Worm (Caenorhabditis elegans) whole organism, early embryonic: ENCODE results near the gene tsn-1.

ENCODE experiments used
- B0310.2 ChIP-seq: sonication (generic microtip); optimal IDR thresholded peaks from 2 replicates; lab custom pipeline; 2016; ENCODE audit warnings: mild to moderate bottlenecking, missing genetic modification characterization, missing compliant biosample characterization
- F13C5.2 ChIP-seq: sonication (generic microtip); optimal IDR thresholded peaks from 2 replicates; lab custom pipeline; 2017; ENCODE audit warnings: mild to moderate bottlenecking, missing genetic modification characterization, inconsistent platforms, missing compliant biosample characterization
- aly-1 ChIP-seq: sonication (generic microtip); optimal IDR thresholded peaks from 2 replicates; lab custom pipeline; 2016; ENCODE audit warnings: missing genetic modification characterization, missing compliant biosample characterization
- ama-1 ChIP-seq: fragments of 150-350 bp; optimal IDR thresholded peaks from 2 replicates; lab custom pipeline; 2014
- ceh-13 ChIP-seq: fragments of 200-800 bp; sonication (Bioruptor generic); optimal IDR thresholded peaks from 2 replicates; lab custom pipeline; 2018; ENCODE audit warnings: mild to moderate bottlenecking, missing genetic modification characterization, missing compliant biosample characterization
- ceh-36 ChIP-seq: sonication (generic microtip); optimal IDR thresholded peaks from 2 replicates; lab custom pipeline; 2016; ENCODE audit warnings: missing genetic modification characterization, inconsistent platforms, missing compliant biosample characterization
- ets-7 ChIP-seq: sonication (generic microtip); optimal IDR thresholded peaks from 2 replicates; lab custom pipeline; 2016; ENCODE audit warnings: missing genotype, missing genetic modification characterization, missing compliant biosample characterization
- flt-1 ChIP-seq: fragments of 200-800 bp; sonication (Bioruptor generic); IDR thresholded peaks from 2 replicates; pipeline ENCODE4 v1.3.6; 2022; ENCODE audit warnings: missing genetic modification characterization, missing compliant biosample characterization
- hmbx-1 ChIP-seq: sonication (generic microtip); optimal IDR thresholded peaks from 2 replicates; lab custom pipeline; 2016; ENCODE audit warnings: mild to moderate bottlenecking, missing genetic modification characterization, missing compliant biosample characterization
- hmg-4 ChIP-seq: fragments of 200-800 bp; sonication (Bioruptor generic); optimal IDR thresholded peaks from 2 replicates; lab custom pipeline; 2018; ENCODE audit warnings: mild to moderate bottlenecking, missing genetic modification characterization, missing compliant biosample characterization
- hnd-1 ChIP-seq: sonication (generic microtip); optimal IDR thresholded peaks from 2 replicates; lab custom pipeline; 2016; ENCODE audit warnings: missing genetic modification characterization, missing compliant biosample characterization
- pes-1 ChIP-seq: fragments of 200-800 bp; sonication (Bioruptor generic); IDR thresholded peaks from 2 replicates; pipeline ENCODE4 v1.3.6; 2022; ENCODE audit warnings: missing genetic modification reagents, missing genetic modification characterization, missing compliant biosample characterization
- scrt-1 ChIP-seq: fragments of 200-800 bp; sonication (Bioruptor generic); IDR thresholded peaks from 2 replicates; pipeline ENCODE4 v1.3.6; 2022; ENCODE audit warnings: missing genetic modification characterization, missing compliant biosample characterization
- sea-1 ChIP-seq: fragments of 200-800 bp; sonication (Bioruptor generic); conservative IDR thresholded peaks from 2 replicates; pipeline ENCODE4 v1.3.6; 2022; ENCODE audit warnings: missing genetic modification characterization, missing compliant biosample characterization
- tbx-11 ChIP-seq: fragments of 200-800 bp; sonication (Bioruptor generic); IDR thresholded peaks from 2 replicates; pipeline ENCODE4 v1.3.6; 2022; ENCODE audit warnings: missing genetic modification characterization, missing compliant biosample characterization
- tbx-37 ChIP-seq: fragments of 200-800 bp; sonication (Bioruptor generic); conservative IDR thresholded peaks from 2 replicates; pipeline ENCODE4 v1.3.6; 2022; ENCODE audit warnings: missing genetic modification reagents, missing genetic modification characterization, missing compliant biosample characterization
- tra-4 ChIP-seq: sonication (generic microtip); optimal IDR thresholded peaks from 2 replicates; lab custom pipeline; 2017; ENCODE audit warnings: missing genetic modification characterization, missing compliant biosample characterization

The tsn-1 gene

ce11 chrII:4681391-4681790 is 25.2 kb upstream of the tsn-1 start, which contains the start of gene T05A7.7:
Gene T05A7.7 (minus strand): TSS chrII:4681491.
- TF ChIP-seq ceh-13 (GFP tag; lab: Kevin White, UChicago) (no peak), ama-1 (lab: Kevin White, UChicago) (no peak), ets-7 (tag; lab: Kevin White, UChicago) (no peak), tbx-11 (GFP tag; lab: Robert Waterston, UW) (no peak), tbx-37 (GFP tag; lab: Robert Waterston, UW) (no peak), scrt-1 (no peak), sea-1 (GFP tag; lab: Robert Waterston, UW) (no peak), hmbx-1 (tag; lab: Kevin White, UChicago) (no peak), F13C5.2 (tag; lab: Kevin White, UChicago) (no peak), aly-1 (no peak), ceh-36 (no peak), pes-1 (no peak)

ce11 chrII:4683693-4684092 is 22.9 kb upstream of the tsn-1 start, which contains the start of gene sre-40:
Gene sre-40 (minus strand): TSS chrII:4683793.
- no peak for TF ChIP-seq tbx-11 (GFP tag; lab: Robert Waterston, UW)
- no peak for TF ChIP-seq tra-4 (tag; lab: Kevin White, UChicago)
- no peak for TF ChIP-seq ceh-13 (GFP tag; lab: Kevin White, UChicago)
- TF ChIP-seq tbx-37 (GFP tag; lab: Robert Waterston, UW): no peak
- TF ChIP-seq B0310.2 (tag; lab: Kevin White, UChicago): no peak
- no peak for TF ChIP-seq hmg-4
- TF ChIP-seq flt-1 (GFP tag; lab: Robert Waterston, UW): no peak
- no peak for TF ChIP-seq aly-1
- no peak for TF ChIP-seq ets-7 (tag; lab: Kevin White, UChicago)
- TF ChIP-seq ama-1 (lab: Kevin White, UChicago): no peak
- no peak for TF ChIP-seq ceh-36

ce11 chrII:4684852-4685251 is 21.8 kb upstream of the tsn-1 start:
- TF ChIP-seq flt-1 (GFP tag; lab: Robert Waterston, UW): no peak
- TF ChIP-seq pes-1: no peak
- TF ChIP-seq B0310.2 (tag; lab: Kevin White, UChicago): no peak
- no peak for TF ChIP-seq hmg-4
- TF ChIP-seq ama-1 (lab: Kevin White, UChicago): no peak
- TF ChIP-seq ceh-36: no peak
- TF ChIP-seq tbx-11 (GFP tag; lab: Robert Waterston, UW): no peak
- no peak for TF ChIP-seq hmbx-1 (tag; lab: Kevin White, UChicago)
- TF ChIP-seq scrt-1: no peak
- TF ChIP-seq ceh-13 (GFP tag; lab: Kevin White, UChicago): no peak
- TF ChIP-seq tbx-37 (GFP tag; lab: Robert Waterston, UW): no peak
- no peak for TF ChIP-seq aly-1
- no peak for TF ChIP-seq sea-1 (GFP tag; lab: Robert Waterston, UW)
- TF ChIP-seq F13C5.2 (tag; lab: Kevin White, UChicago): no peak

- no peak for TF ChIP-seq sea-1 (GFP tag; lab: Robert Waterston, UW)
- no peak for TF ChIP-seq ets-7 (tag; lab: Kevin White, UChicago)
- no peak for TF ChIP-seq tbx-37 (GFP tag; lab: Robert Waterston, UW)
- TF ChIP-seq hmg-4: no peak
- no peak for TF ChIP-seq hmbx-1 (tag; lab: Kevin White, UChicago)
- no peak for TF ChIP-seq pes-1
- TF ChIP-seq flt-1 (GFP tag; lab: Robert Waterston, UW): no peak
- no peak for TF ChIP-seq scrt-1
- no peak for TF ChIP-seq F13C5.2 (tag; lab: Kevin White, UChicago)
- TF ChIP-seq ama-1 (lab: Kevin White, UChicago): no peak
- no peak for TF ChIP-seq aly-1
- no peak for TF ChIP-seq ceh-13 (GFP tag; lab: Kevin White, UChicago)
- no peak for TF ChIP-seq tra-4 (tag; lab: Kevin White, UChicago)
- TF ChIP-seq B0310.2 (tag; lab: Kevin White, UChicago): no peak
- TF ChIP-seq tbx-11 (GFP tag; lab: Robert Waterston, UW): no peak
- no peak for TF ChIP-seq ceh-36
- TF ChIP-seq hnd-1: no peak
Measured at ce11 chrII:4686941-4687340, 19.7 kb upstream of the tsn-1 start, which contains the start of gene sre-39. Gene sre-39 (plus strand): TSS chrII:4687241.

ce11 chrII:4689477-4689876 is 17.1 kb upstream of the tsn-1 start, which contains the start of gene F10G7.12:
Gene F10G7.12 (plus strand): TSS chrII:4689777.
- TF ChIP-seq hnd-1 (no peak), ama-1 (lab: Kevin White, UChicago) (no peak)

ce11 chrII:4693129-4693528 is 13.5 kb upstream of the tsn-1 start, which contains the start of gene F10G7.5:
Gene F10G7.5 (plus strand): TSS chrII:4693414.
- TF ChIP-seq ets-7 (tag; lab: Kevin White, UChicago) (no peak), B0310.2 (tag; lab: Kevin White, UChicago) (no peak), hmg-4 (no peak), hmbx-1 (tag; lab: Kevin White, UChicago) (no peak), F13C5.2 (tag; lab: Kevin White, UChicago) (no peak), tbx-11 (GFP tag; lab: Robert Waterston, UW) (no peak), tra-4 (tag; lab: Kevin White, UChicago) (no peak), ama-1 (lab: Kevin White, UChicago) (no peak), pes-1 (no peak), tbx-37 (GFP tag; lab: Robert Waterston, UW) (no peak), scrt-1 (no peak), flt-1 (GFP tag; lab: Robert Waterston, UW) (no peak), sea-1 (GFP tag; lab: Robert Waterston, UW) (no peak), ceh-36 (no peak), hnd-1 (no peak)

ce11 chrII:4696055-4696454 is 10.6 kb upstream of the tsn-1 start:
- TF ChIP-seq tbx-37 (GFP tag; lab: Robert Waterston, UW) (no peak), ceh-36 (no peak), hmbx-1 (tag; lab: Kevin White, UChicago) (no peak), sea-1 (GFP tag; lab: Robert Waterston, UW) (no peak), ets-7 (tag; lab: Kevin White, UChicago) (no peak), tra-4 (tag; lab: Kevin White, UChicago) (no peak), hmg-4 (no peak)
